Fruit fly (Drosophila melanogaster): ENCODE data around the gene CG43347.

Gene CG43347

DNA sequence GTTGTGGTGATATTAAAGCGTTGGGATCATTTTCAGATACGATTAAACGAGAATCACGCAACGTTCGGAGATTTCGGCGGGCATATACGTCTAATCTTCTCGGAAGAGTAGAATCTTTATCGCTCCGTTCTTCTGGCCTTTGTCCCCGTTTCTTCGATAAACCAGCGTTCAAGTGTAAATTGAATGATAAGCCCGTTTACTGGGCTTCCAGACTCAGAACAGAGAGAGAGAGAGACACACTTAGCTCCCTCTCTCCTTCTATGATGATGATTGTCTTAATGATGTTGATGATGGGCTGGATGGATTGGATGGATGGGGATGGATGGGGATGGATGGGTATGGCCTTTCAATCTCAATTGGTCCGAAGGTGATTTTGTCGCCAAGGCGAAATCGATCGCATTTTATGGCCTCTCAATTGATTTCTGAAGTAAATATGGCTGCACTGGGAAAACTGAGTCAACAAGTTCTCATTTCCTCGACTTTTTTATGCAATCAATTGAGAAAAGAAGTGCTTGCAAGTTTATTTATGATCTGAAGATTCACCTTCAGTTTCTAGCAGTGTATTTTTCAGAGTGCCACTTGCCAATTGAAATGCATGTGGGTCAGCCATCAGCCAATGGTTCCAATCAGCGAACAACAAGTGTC, 39.4 kb downstream of the CG43347 start (continued):
- TF ChIP-seq fd59A (GFP tag; optimal IDR thresholded peaks at IDR 0.05) (peak; percentile 30), CG15336 (GFP tag; IDR thresholded peaks at IDR 0.05) (no peak), Ets96B (tag; optimal IDR thresholded peaks at IDR 0.05) (peak; percentile 38), dac (GFP tag; optimal IDR thresholded peaks at IDR 0.05) (no peak), cyc (GFP tag; optimal IDR thresholded peaks at IDR 0.05) (no peak), CG34406 (GFP tag; optimal IDR thresholded peaks at IDR 0.05) (peak; percentile 33), Sox15 (GFP tag; optimal IDR thresholded peaks at IDR 0.05) (no peak), CG6808 (GFP tag; optimal IDR thresholded peaks at IDR 0.05) (no peak), Eip78C (GFP tag) (peak; percentile 87), Sox102F (GFP tag; optimal IDR thresholded peaks at IDR 0.05) (no peak), fd85E (GFP tag; optimal IDR thresholded peaks at IDR 0.05) (no peak), Gug (GFP tag; IDR thresholded peaks at IDR 0.05) (no peak), Eip93F (GFP tag; optimal IDR thresholded peaks at IDR 0.05) (no peak), ss (GFP tag; optimal IDR thresholded peaks at IDR 0.05) (peak; percentile 22 to 50), Eip75B (GFP tag; optimal IDR thresholded peaks at IDR 0.05) (no peak), CG1621 (tag; optimal IDR thresholded peaks at IDR 0.05) (peak; percentile 18), CG10631 (GFP tag; optimal IDR thresholded peaks at IDR 0.05) (peak; percentile 30), CG6854 (GFP tag; optimal IDR thresholded peaks at IDR 0.05) (no peak), CG32006 (GFP tag; optimal IDR thresholded peaks at IDR 0.05) (peak; percentile 20), CG11902 (GFP tag; optimal IDR thresholded peaks at IDR 0.05) (no peak), CG10669 (GFP tag; optimal IDR thresholded peaks at IDR 0.05) (peak; percentile 62), CG9139 (GFP tag; optimal IDR thresholded peaks at IDR 0.05) (no peak), pdm3 (GFP tag; optimal IDR thresholded peaks at IDR 0.05) (peak; percentile 34), CG11294 (GFP tag; IDR thresholded peaks at IDR 0.05) (no peak), CG6163 (GFP tag; IDR thresholded peaks at IDR 0.05) (peak; percentile 35; the same call in 1 of the 3 replicates)

DNA sequence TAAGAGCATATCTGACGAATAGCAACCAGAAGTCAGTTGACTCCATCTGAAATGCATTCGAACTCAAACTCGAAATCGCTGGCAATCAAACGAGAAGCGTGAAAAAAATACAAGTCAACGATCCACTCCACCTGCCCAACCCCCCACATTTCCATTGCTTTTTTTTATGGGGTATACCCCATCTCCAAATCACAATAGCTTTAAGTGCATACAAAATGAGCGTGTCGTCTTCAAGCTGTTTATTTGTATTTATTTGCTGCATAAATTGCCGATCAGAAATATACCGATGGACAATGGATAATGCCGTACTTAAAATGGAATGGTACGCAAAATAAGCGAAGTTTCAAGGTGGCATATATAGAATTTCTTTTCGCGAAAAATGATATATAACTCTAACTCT, 40.4 kb downstream of the CG43347 start:
- 0 out of 3 replicates have a peak, but pooled peaks have one; percentile 9 for TF ChIP-seq eg (GFP tag; IDR thresholded peaks at IDR 0.05)
- no peak for TF ChIP-seq CG1621 (tag; optimal IDR thresholded peaks at IDR 0.05)

- TF ChIP-seq CG1621 (tag; optimal IDR thresholded peaks at IDR 0.05) (no peak), ss (GFP tag; optimal IDR thresholded peaks at IDR 0.05) (no peak), CG8119 (GFP tag; IDR thresholded peaks at IDR 0.05) (peak; percentile 80), CG9139 (GFP tag; optimal IDR thresholded peaks at IDR 0.05) (no peak), Sox14 (GFP tag; optimal IDR thresholded peaks at IDR 0.05) (no peak), Eip93F (GFP tag; optimal IDR thresholded peaks at IDR 0.05) (no peak), CG6276 (GFP tag; optimal IDR thresholded peaks at IDR 0.05) (peak; percentile 64), Ets21C (GFP tag; optimal IDR thresholded peaks at IDR 0.05) (no peak), Sox15 (GFP tag; optimal IDR thresholded peaks at IDR 0.05) (no peak), svp (GFP tag) (peak; percentile 1), CG3032 (tag; optimal IDR thresholded peaks at IDR 0.05) (no peak), CG11762 (GFP tag; optimal IDR thresholded peaks at IDR 0.05; ENCODE audit: insufficient read depth) (no peak), CG10669 (GFP tag; optimal IDR thresholded peaks at IDR 0.05) (no peak), Ets96B (tag; optimal IDR thresholded peaks at IDR 0.05) (no peak), CG7368 (GFP tag; optimal IDR thresholded peaks at IDR 0.05) (no peak), CG3919 (GFP tag; optimal IDR thresholded peaks at IDR 0.05) (no peak), CG8632 (GFP tag; optimal IDR thresholded peaks at IDR 0.05) (no peak), CG11902 (GFP tag; optimal IDR thresholded peaks at IDR 0.05) (no peak), CG15336 (GFP tag; IDR thresholded peaks at IDR 0.05) (peak; percentile 79), topi (GFP tag; optimal IDR thresholded peaks at IDR 0.05) (no peak), fd85E (GFP tag; optimal IDR thresholded peaks at IDR 0.05) (no peak), net (GFP tag; optimal IDR thresholded peaks at IDR 0.05) (peak; percentile 0), CG16779 (tag; optimal IDR thresholded peaks at IDR 0.05) (no peak), eg (GFP tag; IDR thresholded peaks at IDR 0.05) (peak; percentile 89), CG6163 (GFP tag; IDR thresholded peaks at IDR 0.05) (peak; percentile 63; the same call in 2 of the 3 replicates), lz (GFP tag; optimal IDR thresholded peaks at IDR 0.05) (no peak), CG6854 (GFP tag; optimal IDR thresholded peaks at IDR 0.05) (no peak), Gug (GFP tag; IDR thresholded peaks at IDR 0.05) (0 out of 2 replicates have a peak, but pooled peaks have one; percentile 41), Hr38 (GFP tag; optimal IDR thresholded peaks at IDR 0.05) (no peak), Smox (GFP tag; optimal IDR thresholded peaks at IDR 0.05) (no peak), salr (GFP tag; optimal IDR thresholded peaks at IDR 0.05) (no peak), Lpt (GFP tag; optimal IDR thresholded peaks at IDR 0.05) (peak; percentile 40)
Measured at dm6 chrX:10577773-10578172, 42.2 kb downstream of the CG43347 start.

Data from whole organism, prepupa.